Fruit fly (Drosophila melanogaster): ENCODE results near the gene CG7016.

DNA sequence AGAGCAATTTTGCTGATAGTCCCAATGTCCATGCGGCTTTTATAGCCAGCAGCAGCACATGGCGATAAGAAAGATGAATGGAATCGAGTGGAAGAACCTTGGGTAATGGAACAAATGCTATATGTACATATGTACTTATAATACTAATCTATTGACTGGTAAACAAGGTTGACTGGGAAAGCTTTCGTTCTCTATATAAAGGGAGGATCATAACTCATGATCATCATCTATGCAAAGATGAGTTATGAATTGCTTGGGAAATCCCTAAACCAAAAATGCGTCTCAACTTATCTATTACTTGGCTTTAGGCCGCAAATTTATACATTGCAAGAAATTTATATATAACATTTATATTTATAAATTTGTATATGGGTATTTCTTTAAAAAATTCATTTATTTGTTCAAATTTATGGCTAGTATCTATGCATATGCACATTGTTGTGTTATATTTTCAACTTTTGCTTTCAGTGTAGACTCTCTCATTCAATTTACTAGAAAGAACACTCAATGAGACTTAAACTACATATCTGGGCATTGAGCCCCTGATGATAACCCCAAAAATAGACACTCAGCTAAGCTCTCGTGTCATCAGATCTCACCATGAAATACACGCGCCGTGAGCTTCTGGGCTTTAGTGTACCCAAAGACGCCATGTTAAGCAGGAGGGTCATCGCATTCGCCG lies 2.1 kb downstream of the CG7016 start, which contains the start of the genes Srg1 and Elal:
- TF ChIP-seq CTCF (optimal IDR thresholded peaks at IDR 0.05) (no peak), CG8478 (optimal IDR thresholded peaks at IDR 0.05) (no peak)

Data from S2 (cell line).